Worm (Caenorhabditis elegans): ENCODE data around the gene mec-2.

The mec-2 gene

ce11 chrX:5599224-5599623 is 31.7 kb downstream of the mec-2 start, which contains the start of gene sulp-2:
Gene sulp-2 (minus strand): TSS chrX:5599330.
- TF ChIP-seq unc-130 (GFP tag; optimal IDR thresholded peaks at IDR 0.05) (no peak), dox-1 (GFP tag; IDR thresholded peaks at IDR 0.05) (no peak), nhr-80 (tag; optimal IDR thresholded peaks at IDR 0.05) (peak; percentile 31), cebp-2 (GFP tag; IDR thresholded peaks at IDR 0.05) (no peak), B0261.1 (tag; optimal IDR thresholded peaks at IDR 0.05) (no peak), attf-5 (GFP tag; optimal IDR thresholded peaks at IDR 0.05) (no peak), rcor-1 (GFP tag; IDR thresholded peaks at IDR 0.05) (no peak)

- no peak for TF ChIP-seq B0019.2 (GFP tag; conservative IDR thresholded peaks at IDR 0.05)
- no peak for TF ChIP-seq xnd-1 (tag; optimal IDR thresholded peaks at IDR 0.05)
- TF ChIP-seq Y53G8AR.9 (GFP tag; conservative IDR thresholded peaks at IDR 0.05): no peak
- no peak for TF ChIP-seq fkh-3 (tag; optimal IDR thresholded peaks at IDR 0.05)
- no peak for TF ChIP-seq ztf-3 (GFP tag; optimal IDR thresholded peaks at IDR 0.05)
- no peak for TF ChIP-seq ccch-3 (GFP tag; optimal IDR thresholded peaks at IDR 0.05)
- no peak for TF ChIP-seq attf-6 (GFP tag; IDR thresholded peaks at IDR 0.05)
- TF ChIP-seq aptf-2 (GFP tag; conservative IDR thresholded peaks at IDR 0.05): no peak
These were observed 35.8 kb downstream of the mec-2 start, which contains the start of gene F14D12.1 for ce11 chrX:5603338-5603816. Gene F14D12.1 (plus strand): TSS chrX:5603766.

ce11 chrX:5605049-5605448 is 37.5 kb downstream of the mec-2 start:
- TF ChIP-seq nhr-120 (GFP tag; IDR thresholded peaks at IDR 0.05) (no peak), hrde-1 (tag; optimal IDR thresholded peaks at IDR 0.05; ENCODE audit: borderline replicate concordance) (no peak), rcor-1 (GFP tag; IDR thresholded peaks at IDR 0.05) (no peak), F49E8.2 (tag; optimal IDR thresholded peaks at IDR 0.05; ENCODE audit: insufficient read depth) (no peak), lin-54 (GFP tag; optimal IDR thresholded peaks at IDR 0.05) (no peak), ceh-58 (GFP tag; IDR thresholded peaks at IDR 0.05) (no peak), hlh-12 (tag; optimal IDR thresholded peaks at IDR 0.05) (no peak), sptf-2 (GFP tag; optimal IDR thresholded peaks at IDR 0.05) (no peak)

ce11 chrX:5611155-5611554 is 43.6 kb downstream of the mec-2 start, which contains the start of gene octr-1:
Gene octr-1 (minus strand): TSS chrX:5611255.
- TF ChIP-seq ets-4 (GFP tag; optimal IDR thresholded peaks at IDR 0.05): no peak
- TF ChIP-seq K12H6.12 (tag; optimal IDR thresholded peaks at IDR 0.05): no peak
- no peak for TF ChIP-seq atf-7 (tag; optimal IDR thresholded peaks at IDR 0.05)
- TF ChIP-seq ceh-27 (GFP tag; optimal IDR thresholded peaks at IDR 0.05): no peak
- no peak for TF ChIP-seq ztf-25 (GFP tag; IDR thresholded peaks at IDR 0.05)
- TF ChIP-seq attf-3 (GFP tag; conservative IDR thresholded peaks at IDR 0.05): no peak
- no peak for TF ChIP-seq egrh-3 (GFP tag; IDR thresholded peaks at IDR 0.05)
- no peak for TF ChIP-seq nhr-80 (tag; optimal IDR thresholded peaks at IDR 0.05)
- TF ChIP-seq zim-3 (tag; optimal IDR thresholded peaks at IDR 0.05): no peak
- no peak for TF ChIP-seq Y95B8A.8 (GFP tag; IDR thresholded peaks at IDR 0.05)
- TF ChIP-seq F55B11.4 (tag; optimal IDR thresholded peaks at IDR 0.05; ENCODE audit: borderline replicate concordance, insufficient read depth): no peak
- no peak for TF ChIP-seq dox-1 (GFP tag; IDR thresholded peaks at IDR 0.05)
- no peak for TF ChIP-seq aptf-2 (GFP tag; conservative IDR thresholded peaks at IDR 0.05)

ce11 chrX:5616000-5616399 is 48.4 kb downstream of the mec-2 start:
- TF ChIP-seq lsl-1 (GFP tag; optimal IDR thresholded peaks at IDR 0.05) (no peak), bed-1 (GFP tag; IDR thresholded peaks at IDR 0.05) (no peak), dpff-1 (tag; optimal IDR thresholded peaks at IDR 0.05) (no peak), rec-8 (tag; optimal IDR thresholded peaks at IDR 0.05) (no peak), B0336.3 (GFP tag; IDR thresholded peaks at IDR 0.05) (no peak), snpc-3.4 (tag; optimal IDR thresholded peaks at IDR 0.05) (no peak), Y95B8A.8 (GFP tag; IDR thresholded peaks at IDR 0.05) (no peak), ZK185.1 (tag; optimal IDR thresholded peaks at IDR 0.05; ENCODE audit: poor library complexity, severe bottlenecking) (no peak), mcd-1 (GFP tag; IDR thresholded peaks at IDR 0.05) (no peak), snpc-1.1 (tag; optimal IDR thresholded peaks at IDR 0.05; ENCODE audit: insufficient read depth) (no peak), ceh-58 (GFP tag; IDR thresholded peaks at IDR 0.05) (no peak), F23B12.7 (tag; optimal IDR thresholded peaks at IDR 0.05; ENCODE audit: insufficient read depth) (no peak), fkh-3 (tag; optimal IDR thresholded peaks at IDR 0.05) (no peak), lin-54 (GFP tag; optimal IDR thresholded peaks at IDR 0.05) (no peak)
